Fruit fly (Drosophila melanogaster) whole organism, embryonic: Measurements from ENCODE around the gene akirin.
A peak's percentile ranks its signal among the peaks of the same experiment; 100 is the strongest.

Experiments
- Ada2b ChIP-seq: fragments of 200-800 bp; sonication (Bioruptor generic); IDR thresholded peaks from 2 replicates; pipeline ENCODE4 v1.3.6; 2022; ENCODE audit warnings: missing biosample characterization, missing genetic modification characterization
- CG10147 ChIP-seq: fragments of 200-800 bp; sonication (Bioruptor generic); optimal IDR thresholded peaks from 2 replicates; lab custom pipeline; 2019; ENCODE audit warnings: missing biosample characterization, mild to moderate bottlenecking, missing genetic modification characterization, moderate library complexity
- CG10267 ChIP-seq: fragments of 200-800 bp; sonication (Bioruptor generic); optimal IDR thresholded peaks from 2 replicates; lab custom pipeline; 2018; ENCODE audit warnings: missing biosample characterization, mild to moderate bottlenecking, missing genetic modification characterization, moderate library complexity
- CG10366 ChIP-seq: fragments of 200-800 bp; sonication (Bioruptor generic); IDR thresholded peaks from 2 replicates; pipeline ENCODE4 v1.3.6; 2022; ENCODE audit warnings: missing biosample characterization, missing genetic modification characterization
- CG11085 ChIP-seq: fragments of 200-800 bp; sonication (Bioruptor generic); IDR thresholded peaks from 2 replicates; pipeline ENCODE4 v1.3.6; 2022; ENCODE audit warnings: missing biosample characterization, missing genetic modification characterization
- CG12391 ChIP-seq: fragments of 200-800 bp; sonication (Bioruptor generic); optimal IDR thresholded peaks from 3 replicates; lab custom pipeline; 2018; ENCODE audit warnings: missing biosample characterization, mild to moderate bottlenecking, missing genetic modification characterization, moderate library complexity
- CG12659 ChIP-seq: fragments of 200-800 bp; sonication (Bioruptor generic); optimal IDR thresholded peaks from 3 replicates; lab custom pipeline; 2017; ENCODE audit warnings: mild to moderate bottlenecking, missing biosample characterization, missing genetic modification reagents, missing genetic modification characterization
- CG12942 ChIP-seq: fragments of 200-800 bp; sonication (Bioruptor generic); optimal IDR thresholded peaks from 3 replicates; lab custom pipeline; 2016; ENCODE audit warnings: missing biosample characterization, missing genetic modification characterization
- CG13624 ChIP-seq: fragments of 200-800 bp; sonication (Bioruptor generic); optimal IDR thresholded peaks from 2 replicates; lab custom pipeline; 2016; ENCODE audit warnings: missing biosample characterization, missing genetic modification characterization
- CG14050 ChIP-seq: fragments of 200-800 bp; sonication (Bioruptor generic); IDR thresholded peaks from 3 replicates; pipeline ENCODE4 v1.3.6; 2022; ENCODE audit warnings: missing biosample characterization, missing genetic modification characterization
- CG15011 ChIP-seq: fragments of 200-800 bp; sonication (Bioruptor generic); optimal IDR thresholded peaks from 3 replicates; lab custom pipeline; 2018; ENCODE audit warnings: missing biosample characterization, mild to moderate bottlenecking, missing genetic modification characterization
- CG15696 ChIP-seq: fragments of 200-800 bp; sonication (Bioruptor generic); optimal IDR thresholded peaks from 2 replicates; lab custom pipeline; 2019; ENCODE audit warnings: missing biosample characterization, mild to moderate bottlenecking, missing genetic modification characterization, moderate library complexity
- CG1603 ChIP-seq: fragments of 200-800 bp; sonication (Bioruptor generic); optimal IDR thresholded peaks from 2 replicates; lab custom pipeline; 2019; ENCODE audit warnings: missing biosample characterization, mild to moderate bottlenecking, missing genetic modification characterization, moderate library complexity
- CG17328 ChIP-seq: fragments of 200-800 bp; sonication (Bioruptor generic); IDR thresholded peaks from 2 replicates; pipeline ENCODE4 v1.3.6; 2022; ENCODE audit warnings: missing biosample characterization, missing genetic modification characterization
- CG18599 ChIP-seq: fragments of 200-800 bp; sonication (Bioruptor generic); optimal IDR thresholded peaks from 3 replicates; lab custom pipeline; 2017; ENCODE audit warnings: missing biosample characterization, missing genetic modification characterization, mild to moderate bottlenecking, moderate library complexity, missing genetic modification reagents
- CG3407 ChIP-seq: fragments of 200-800 bp; sonication (Bioruptor generic); optimal IDR thresholded peaks from 2 replicates; lab custom pipeline; 2018; ENCODE audit warnings: missing biosample characterization, mild to moderate bottlenecking, missing genetic modification characterization
- CG34422 ChIP-seq: fragments of 200-800 bp; sonication (Bioruptor generic); IDR thresholded peaks from 3 replicates; pipeline ENCODE4 v1.3.6; 2022; ENCODE audit warnings: missing biosample characterization, missing genetic modification characterization
- CG42726 ChIP-seq: fragments of 200-800 bp; sonication (Bioruptor generic); IDR thresholded peaks from 2 replicates; pipeline ENCODE4 v1.3.6; 2022; ENCODE audit warnings: missing biosample characterization, missing genetic modification characterization; ENCODE audit not compliant: partially characterized antibody
- CG7372 ChIP-seq: fragments of 200-800 bp; sonication (Bioruptor generic); IDR thresholded peaks from 2 replicates; pipeline ENCODE4 v1.3.6; 2022; ENCODE audit warnings: missing biosample characterization, missing genetic modification characterization
- CG8281 ChIP-seq: fragments of 200-800 bp; sonication (Bioruptor generic); optimal IDR thresholded peaks from 2 replicates; lab custom pipeline; 2018; ENCODE audit warnings: missing biosample characterization, mild to moderate bottlenecking, missing genetic modification characterization, moderate library complexity
- CG9609 ChIP-seq: fragments of 200-800 bp; sonication (Bioruptor generic); optimal IDR thresholded peaks from 3 replicates; lab custom pipeline; 2016; ENCODE audit warnings: missing biosample characterization, missing genetic modification characterization
- HmgD ChIP-seq: fragments of 200-800 bp; sonication (Bioruptor generic); optimal IDR thresholded peaks from 3 replicates; lab custom pipeline; 2016; ENCODE audit warnings: missing biosample characterization, missing genetic modification characterization
- Hr39 ChIP-seq: fragments of >200 bp; optimal IDR thresholded peaks from 2 replicates; lab custom pipeline; 2017
- Hr51 ChIP-seq, 2 experiments: fragments of 200-800 bp; sonication (Bioruptor generic); optimal IDR thresholded peaks; 2 replicates in 1 of 2; 3 replicates in 1 of 2; lab custom pipeline; 2016 to 2018; ENCODE audit warnings: missing biosample characterization in 2 of 2, missing genetic modification characterization in 2 of 2, mild to moderate bottlenecking in 1 of 2, moderate library complexity in 1 of 2
- MESR4 ChIP-seq: fragments of 200-800 bp; sonication (Bioruptor generic); optimal IDR thresholded peaks from 2 replicates; lab custom pipeline; 2018; ENCODE audit warnings: missing biosample characterization, mild to moderate bottlenecking, missing genetic modification characterization, moderate library complexity
- Mrtf ChIP-seq: fragments of 200-800 bp; sonication (Bioruptor generic); IDR thresholded peaks from 3 replicates; pipeline ENCODE4 v1.3.6; 2022; ENCODE audit warnings: missing biosample characterization, missing genetic modification characterization
- NFAT ChIP-seq: fragments of 200-800 bp; sonication (Bioruptor generic); IDR thresholded peaks from 2 replicates; pipeline ENCODE4 v1.3.6; 2022; ENCODE audit warnings: missing biosample characterization, missing genetic modification characterization
- Nf-YB ChIP-seq: fragments of 200-800 bp; sonication (Bioruptor generic); optimal IDR thresholded peaks from 3 replicates; lab custom pipeline; 2019; ENCODE audit warnings: missing biosample characterization, mild to moderate bottlenecking, missing genetic modification characterization, moderate library complexity
- Opbp ChIP-seq: fragments of 200-800 bp; sonication (Bioruptor generic); IDR thresholded peaks from 3 replicates; pipeline ENCODE4 v1.3.6; 2022; ENCODE audit warnings: missing biosample characterization, missing genetic modification characterization; ENCODE audit not compliant: partially characterized antibody
- PHDP ChIP-seq: fragments of 200-800 bp; sonication (Bioruptor generic); optimal IDR thresholded peaks from 3 replicates; lab custom pipeline; 2018; ENCODE audit warnings: missing biosample characterization, mild to moderate bottlenecking, missing genetic modification characterization, moderate library complexity
- Sin3A ChIP-seq: fragments of >200 bp; optimal IDR thresholded peaks from 2 replicates; lab custom pipeline; 2018
- Six4 ChIP-seq: fragments of 200-800 bp; sonication (Bioruptor generic); optimal IDR thresholded peaks from 2 replicates; lab custom pipeline; 2016; ENCODE audit warnings: missing biosample characterization, missing genetic modification characterization
- Spps ChIP-seq: fragments of 200-800 bp; sonication (Bioruptor generic); optimal IDR thresholded peaks from 2 replicates; lab custom pipeline; 2018; ENCODE audit warnings: missing biosample characterization, mild to moderate bottlenecking, missing genetic modification characterization
- Sry-δ ChIP-seq: fragments of 200-800 bp; sonication (Bioruptor generic); optimal IDR thresholded peaks from 2 replicates; lab custom pipeline; 2016; ENCODE audit warnings: missing biosample characterization, missing genetic modification characterization
- ap ChIP-seq: fragments of 200-800 bp; sonication (Bioruptor generic); IDR thresholded peaks from 2 replicates; pipeline ENCODE4 v1.3.6; 2022; ENCODE audit warnings: missing biosample characterization, missing genetic modification characterization
- bigmax ChIP-seq: fragments of 200-800 bp; sonication (Bioruptor generic); optimal IDR thresholded peaks from 2 replicates; lab custom pipeline; 2018; ENCODE audit warnings: missing biosample characterization, mild to moderate bottlenecking, missing genetic modification characterization
- cas ChIP-seq: fragments of 200-800 bp; sonication (Bioruptor generic); IDR thresholded peaks from 2 replicates; pipeline ENCODE4 v1.3.6; 2022; ENCODE audit warnings: missing biosample characterization, missing genetic modification characterization
- chif ChIP-seq, 2 experiments: fragments of 200-800 bp; sonication (Bioruptor generic); optimal IDR thresholded peaks; 3 replicates each; lab custom pipeline; 2016; ENCODE audit warnings: missing biosample characterization in 2 of 2, missing genetic modification characterization in 2 of 2
- cwo ChIP-seq: fragments of 200-800 bp; sonication (Bioruptor generic); optimal IDR thresholded peaks from 3 replicates; lab custom pipeline; 2017; ENCODE audit warnings: missing biosample characterization, missing genetic modification characterization, mild to moderate bottlenecking, moderate library complexity, missing genetic modification reagents
- ems ChIP-seq: fragments of 200-800 bp; sonication (Bioruptor generic); optimal IDR thresholded peaks from 3 replicates; lab custom pipeline; 2016; ENCODE audit warnings: missing biosample characterization, missing genetic modification characterization
- hkb ChIP-seq, 2 experiments: fragments of 200-800 bp in 1 of 2; fragments of >200 bp in 1 of 2; sonication (Bioruptor generic) in 1 of 2; IDR thresholded peaks in 1 of 2; optimal IDR thresholded peaks in 1 of 2; 2 replicates each; pipeline versions ENCODE4 v1.3.6 to Lab custom; 2017 to 2022; ENCODE audit warnings: missing biosample characterization in 1 of 2, missing genetic modification characterization in 1 of 2
- insv ChIP-seq, 2 experiments: fragments of 200-800 bp; sonication (Bioruptor generic); optimal IDR thresholded peaks; 3 replicates each; lab custom pipeline; 2016 to 2018; ENCODE audit warnings: missing biosample characterization in 2 of 2, missing genetic modification characterization in 2 of 2
- kay ChIP-seq: fragments of 200-800 bp; sonication (Bioruptor generic); optimal IDR thresholded peaks from 2 replicates; lab custom pipeline; 2016; ENCODE audit warnings: missing biosample characterization, missing genetic modification characterization
- mam ChIP-seq: fragments of 200-800 bp; sonication (Bioruptor generic); optimal IDR thresholded peaks from 3 replicates; lab custom pipeline; 2016; ENCODE audit warnings: missing biosample characterization, missing genetic modification characterization
- otp ChIP-seq: fragments of 200-800 bp; sonication (Bioruptor generic); IDR thresholded peaks from 3 replicates; pipeline ENCODE4, ENCODE4 v1.3.6; 2022; ENCODE audit warnings: missing biosample characterization, missing genetic modification characterization
- pum ChIP-seq: fragments of 200-800 bp; sonication (Bioruptor generic); optimal IDR thresholded peaks from 2 replicates; lab custom pipeline; 2016; ENCODE audit warnings: missing biosample characterization, missing genetic modification characterization
- run ChIP-seq: fragments of 200-800 bp; sonication (Bioruptor generic); optimal IDR thresholded peaks from 3 replicates; lab custom pipeline; 2018; ENCODE audit warnings: missing biosample characterization, mild to moderate bottlenecking, missing genetic modification characterization
- slou ChIP-seq: fragments of 200-800 bp; sonication (Bioruptor generic); optimal IDR thresholded peaks from 3 replicates; lab custom pipeline; 2016; ENCODE audit warnings: missing biosample characterization, missing genetic modification characterization
- ttk ChIP-seq: fragments of 200-800 bp; sonication (Bioruptor generic); IDR thresholded peaks from 2 replicates; pipeline ENCODE4 v2.1.2; 2022; ENCODE audit warnings: missing biosample characterization, missing genetic modification characterization
- vfl ChIP-seq: fragments of 200-800 bp; sonication (Bioruptor generic); optimal IDR thresholded peaks from 2 replicates; lab custom pipeline; 2016; ENCODE audit warnings: missing biosample characterization, missing genetic modification characterization
- z ChIP-seq: fragments of 200-800 bp; sonication (Bioruptor generic); IDR thresholded peaks from 3 replicates; pipeline ENCODE4 v1.3.6; 2022; ENCODE audit warnings: missing biosample characterization, missing genetic modification characterization

akirin gene

dm6 chr3L:7359827-7360323 is 9.8 kb upstream of the akirin start, which contains the start of gene pst (continued):
- TF ChIP-seq CG42726 (GFP tag; lab: Robert Waterston, UW) (peak; percentile 54; the same call in 1 of the 2 replicates), CG12659 (GFP tag; lab: Kevin White, UChicago) (no peak), pum (GFP tag; lab: Kevin White, UChicago) (no peak), CG34422 (GFP tag; lab: Robert Waterston, UW) (no peak), HmgD (GFP tag; lab: Kevin White, UChicago) (peak; percentile 60), CG11085 (GFP tag; lab: Robert Waterston, UW) (no peak), CG12391 (tag; lab: Kevin White, UChicago) (no peak), hkb (optimal IDR thresholded peaks at IDR 0.05; lab: Kevin White, UChicago) (no peak), hkb (GFP tag; IDR thresholded peaks at IDR 0.05; lab: Robert Waterston, UW) (peak; percentile 57; the same call in 1 of the 2 replicates), PHDP (peak; percentile 40), CG12942 (GFP tag; lab: Kevin White, UChicago) (no peak), CG3407 (no peak), CG15696 (tag; lab: Kevin White, UChicago) (no peak), CG17328 (GFP tag; lab: Robert Waterston, UW) (0 out of 2 replicates have a peak, but pooled peaks have one; percentile 9), NFAT (GFP tag; lab: Robert Waterston, UW) (peak; percentile 44; the same call in 1 of the 2 replicates), CG18599 (GFP tag; lab: Kevin White, UChicago) (no peak), Sry-δ (GFP tag; lab: Kevin White, UChicago) (no peak), ttk (GFP tag; lab: Robert Waterston, UW) (no peak), CG9609 (GFP tag; lab: Kevin White, UChicago) (no peak), kay (GFP tag; lab: Kevin White, UChicago) (no peak), Ada2b (GFP tag; lab: Robert Waterston, UW) (peak; percentile 4; the same call in 1 of the 2 replicates), Mrtf (GFP tag; lab: Robert Waterston, UW) (no peak), CG1603 (tag; lab: Kevin White, UChicago) (peak; percentile 25), Nf-YB (no peak), vfl (GFP tag; lab: Kevin White, UChicago) (no peak), cas (GFP tag; lab: Robert Waterston, UW) (no peak; the same call in 1 of the 2 replicates), CG15011 (GFP tag; lab: Kevin White, UChicago) (no peak), Spps (tag; lab: Kevin White, UChicago) (no peak), Hr51 (GFP tag; optimal IDR thresholded peaks at IDR 0.05; lab: Kevin White, UChicago) (no peak), CG10366 (GFP tag; lab: Robert Waterston, UW) (no peak), run (tag; lab: Kevin White, UChicago) (no peak), bigmax (no peak), CG8281 (no peak), CG14050 (GFP tag; lab: Robert Waterston, UW) (no peak), Opbp (GFP tag; lab: Robert Waterston, UW) (0 out of 3 replicates have a peak, but pooled peaks have one; percentile 53), Hr39 (lab: Kevin White, UChicago) (no peak), z (no peak), chif (GFP tag; optimal IDR thresholded peaks at IDR 0.05; lab: Kevin White, UChicago) (no peak), slou (GFP tag; lab: Kevin White, UChicago) (no peak), CG10147 (GFP tag; lab: Kevin White, UChicago) (no peak), Six4 (no peak), mam (GFP tag; lab: Kevin White, UChicago) (no peak), CG7372 (no peak), Sin3A (lab: Kevin White, UChicago) (no peak), ems (GFP tag; lab: Kevin White, UChicago) (no peak), cwo (GFP tag; lab: Kevin White, UChicago) (peak; percentile 44), ap (GFP tag; lab: Robert Waterston, UW) (no peak), insv (GFP tag; optimal IDR thresholded peaks at IDR 0.05; lab: Kevin White, UChicago) (no peak), MESR4 (peak; percentile 33), CG10267 (tag; lab: Kevin White, UChicago) (no peak), CG13624 (GFP tag; lab: Kevin White, UChicago) (peak; percentile 63), otp (GFP tag; lab: Robert Waterston, UW) (peak; percentile 39; the same call in 1 of the 3 replicates)
